Fruit fly (Drosophila melanogaster): ENCODE measurements around the gene veli.
A peak's percentile ranks its signal among the peaks of the same experiment; 100 is the strongest.

Gene veli

dm6 chr3R:25056488-25057157 lies 8.8 kb downstream of the veli start:
- TF ChIP-seq noc (tag; optimal IDR thresholded peaks at IDR 0.05) = no peak

- TF ChIP-seq noc (tag; optimal IDR thresholded peaks at IDR 0.05) = no peak
Observed at dm6 chr3R:25056016-25056415, 9.4 kb downstream of the veli start, which contains the start of the genes CG31111 and stac. CG31111 (minus strand) TSS chr3R:25056177. stac (plus strand) TSS chr3R:25056286.

DNA sequence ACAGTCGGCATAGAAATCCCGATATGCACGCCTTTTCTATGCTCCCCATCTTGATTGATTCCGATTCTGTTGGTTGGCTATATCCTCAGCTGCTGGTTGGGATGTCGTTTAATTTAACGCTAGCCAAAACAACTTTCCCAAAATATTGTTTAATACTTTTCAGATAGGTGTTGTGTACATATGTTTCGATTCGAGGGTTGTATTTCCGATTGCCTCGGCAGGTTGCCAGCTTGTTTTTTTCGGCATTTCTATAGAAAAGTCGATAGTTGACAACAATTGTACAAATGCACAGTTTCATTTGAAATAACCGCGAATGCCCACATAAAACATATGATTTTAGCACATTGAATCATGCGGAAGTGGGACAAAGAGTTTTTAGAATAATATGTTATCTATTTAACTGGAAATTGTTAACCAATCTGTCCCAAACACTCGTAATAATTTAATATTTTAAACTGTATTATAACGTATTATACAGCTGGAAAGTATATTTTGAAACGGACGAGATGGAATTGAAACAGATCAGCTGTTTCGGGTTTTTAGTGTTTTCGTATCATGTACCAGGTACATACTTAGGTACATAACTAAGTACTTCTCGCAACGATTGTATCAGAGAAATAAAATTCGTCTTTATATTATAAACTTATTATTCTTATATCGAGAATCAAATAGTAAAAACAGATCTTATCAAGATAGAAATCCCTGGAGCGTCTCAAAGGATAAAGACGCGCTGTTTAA lies 10.8 kb downstream of the veli start, which contains the start of gene CG31109:
TSS of gene CG31109 (minus strand) at position 203 of the 738 bp plus-strand sequence.
- peak; percentile 20 for TF ChIP-seq noc (tag; optimal IDR thresholded peaks at IDR 0.05)

DNA sequence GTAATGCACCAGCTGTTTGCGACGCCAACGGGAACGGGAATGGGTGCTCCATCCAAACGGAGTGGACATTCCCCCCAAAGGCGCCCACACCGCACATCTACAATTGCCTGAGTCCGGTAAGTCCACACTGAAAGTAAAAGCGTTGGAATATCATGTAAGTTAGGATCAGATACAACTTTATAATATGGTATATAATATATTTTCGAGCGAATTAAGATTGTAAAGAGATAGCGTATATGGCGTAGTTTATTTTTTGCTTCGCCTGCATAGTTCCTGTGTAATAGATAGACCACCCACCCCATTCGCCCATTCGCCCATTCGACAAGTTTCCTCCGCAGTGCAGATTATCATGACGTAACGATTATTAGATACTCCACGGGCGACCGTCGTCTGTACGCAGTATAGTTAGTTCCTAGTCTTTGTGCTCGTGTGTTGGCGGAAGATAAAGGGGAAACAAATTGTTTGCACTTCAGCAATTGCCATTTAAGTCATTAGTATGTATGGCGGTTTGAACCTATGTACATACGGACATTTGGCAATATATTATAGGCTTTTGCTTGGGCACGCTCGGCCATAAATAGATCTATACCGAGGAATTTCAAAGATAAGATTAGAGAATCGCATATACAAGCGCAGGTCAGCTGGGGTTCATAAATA lies 13.8 kb downstream of the veli start:
- TF ChIP-seq noc (tag; optimal IDR thresholded peaks at IDR 0.05) = peak; percentile 46

dm6 chr3R:25050649-25051048 lies 14.7 kb downstream of the veli start:
- no peak for TF ChIP-seq noc (tag; optimal IDR thresholded peaks at IDR 0.05)

dm6 chr3R:25049742-25050517 lies 15.5 kb downstream of the veli start:
- TF ChIP-seq noc (tag; optimal IDR thresholded peaks at IDR 0.05) = peak; percentile 58

DNA sequence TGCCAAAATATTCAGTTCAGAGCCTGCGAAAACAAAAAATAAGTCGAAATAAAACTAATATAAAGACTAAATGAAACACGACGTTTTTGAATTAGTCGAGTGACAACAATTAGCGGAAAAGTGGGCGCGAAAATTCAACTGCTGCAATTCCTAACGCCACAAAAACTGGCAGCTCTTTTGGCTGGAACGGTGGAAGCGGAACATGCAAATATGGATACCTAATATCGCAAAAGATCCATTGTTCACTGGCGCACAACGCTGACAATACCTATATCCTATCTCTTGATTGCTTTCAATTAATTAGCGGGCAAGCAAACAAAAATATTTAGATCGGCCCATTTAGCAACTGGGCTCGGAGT lies 16.0 kb downstream of the veli start, which contains the start of gene CG11791:
TSS of gene CG11791 (plus strand) at position 234 of the 359 bp plus-strand sequence.
- no peak for TF ChIP-seq noc (tag; optimal IDR thresholded peaks at IDR 0.05)

- TF ChIP-seq noc (tag; optimal IDR thresholded peaks at IDR 0.05) = no peak
Observed at dm6 chr3R:25047504-25047903, 17.9 kb downstream of the veli start, which contains the start of gene CG11790. CG11790 (plus strand) TSS chr3R:25047706.

DNA sequence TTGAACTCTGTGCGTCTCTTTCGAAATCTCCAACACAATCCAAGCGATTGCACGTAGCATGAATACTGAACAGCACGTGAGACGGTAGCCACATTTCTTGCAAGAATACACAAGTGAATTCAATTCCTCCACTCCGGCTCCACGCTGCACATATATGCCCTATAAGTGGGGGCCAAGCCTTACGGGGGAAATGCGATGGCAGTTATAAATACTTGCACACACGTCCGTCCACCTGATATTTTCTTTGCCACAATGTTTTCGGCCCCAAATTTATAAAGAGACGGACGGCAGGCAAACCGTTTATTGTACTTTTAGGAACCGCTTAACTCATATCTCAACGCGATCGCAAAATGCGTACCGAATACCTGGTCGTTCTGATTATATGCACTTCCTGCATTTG lies 19.4 kb downstream of the veli start, which contains the start of gene CG11786:
TSS of gene CG11786 (plus strand) at position 301 of the 400 bp plus-strand sequence.
- TF ChIP-seq noc (tag; optimal IDR thresholded peaks at IDR 0.05) = no peak

DNA sequence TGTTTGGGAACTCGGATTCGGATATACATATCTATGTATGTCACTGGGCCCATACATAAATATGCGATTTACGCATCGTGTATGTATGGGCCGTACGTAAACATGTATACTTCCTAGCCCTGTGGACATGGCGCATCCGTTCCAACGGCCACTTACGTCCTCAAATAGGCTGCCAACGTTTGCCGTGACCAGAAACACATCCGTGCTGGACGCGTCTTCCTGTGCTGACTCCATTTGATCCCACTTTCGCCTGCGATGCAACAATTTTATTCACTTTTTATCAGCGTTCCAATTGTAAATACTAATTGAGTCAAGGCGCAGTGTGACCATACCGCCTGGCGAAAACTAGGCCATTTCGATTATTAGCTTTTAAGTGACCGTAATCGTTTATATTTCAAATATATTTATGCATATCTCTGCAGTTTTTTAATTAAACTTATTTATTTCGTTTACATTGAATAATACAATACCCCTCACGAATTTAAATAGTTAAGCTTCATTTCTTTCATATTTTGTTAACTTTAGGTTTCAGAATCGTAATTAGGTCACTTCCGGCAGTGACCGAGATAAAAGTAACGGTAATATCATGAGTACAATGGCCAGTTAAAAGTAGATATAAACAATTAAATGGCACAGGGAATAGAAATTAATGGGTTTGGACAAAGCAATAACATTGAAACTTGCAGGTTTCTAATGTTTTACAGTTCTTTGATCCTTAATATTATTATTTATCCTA lies 20.4 kb downstream of the veli start, which contains the start of gene 5PtaseI:
TSS of gene 5PtaseI (minus strand) at position 336 of the 736 bp plus-strand sequence.
- no peak for TF ChIP-seq noc (tag; optimal IDR thresholded peaks at IDR 0.05)

DNA sequence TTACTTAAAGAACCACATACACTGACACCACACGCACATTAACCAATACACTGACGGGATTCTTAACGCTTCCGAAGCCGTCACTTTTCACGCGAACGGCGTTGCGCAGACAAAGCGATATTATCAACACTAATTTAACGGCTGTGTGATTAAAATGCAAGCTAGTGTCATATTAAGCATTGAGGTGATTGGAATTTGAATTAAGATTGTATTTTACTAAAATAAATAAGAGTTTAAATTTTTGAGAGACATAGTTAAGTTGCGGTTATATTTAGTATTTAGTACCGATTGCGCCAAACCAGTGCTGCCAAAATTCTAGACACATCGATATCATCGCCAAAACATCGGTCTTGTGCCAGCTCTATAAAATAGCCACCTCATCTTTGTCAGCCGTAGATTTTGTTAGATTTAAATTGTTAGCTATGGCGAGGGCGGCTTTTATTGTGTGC lies 26.3 kb downstream of the veli start, which contains the start of the genes Ythdf and bai:
TSS of gene Ythdf (minus strand) at position 222 of the 449 bp plus-strand sequence.
TSS of gene bai (plus strand) at position 347 of the 449 bp plus-strand sequence.
- TF ChIP-seq noc (tag; optimal IDR thresholded peaks at IDR 0.05) = no peak

DNA sequence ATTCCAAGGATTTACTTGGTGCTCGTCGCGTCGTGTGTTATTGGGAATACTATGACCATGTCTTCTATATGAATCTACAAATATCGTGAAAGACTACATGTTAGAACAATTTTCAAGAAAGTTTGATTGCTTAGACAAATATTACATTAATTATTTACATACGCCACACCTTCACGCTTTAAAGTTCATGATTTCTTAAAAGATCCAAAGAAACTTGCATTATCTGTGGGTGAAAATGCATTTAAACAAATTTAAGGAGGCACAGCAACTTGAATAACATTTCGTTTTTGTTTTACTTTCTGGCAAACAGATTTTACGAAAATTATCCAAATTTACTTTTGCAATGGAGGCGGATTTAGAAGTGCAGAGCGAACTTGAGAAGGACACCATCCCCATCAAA lies 28.7 kb downstream of the veli start, which contains the start of gene CG31115:
TSS of gene CG31115 (plus strand) at position 301 of the 400 bp plus-strand sequence.
- TF ChIP-seq noc (tag; optimal IDR thresholded peaks at IDR 0.05) = no peak

dm6 chr3R:25033142-25033586 lies 32.2 kb downstream of the veli start, which contains the start of gene Smg6:
Smg6 (minus strand) TSS chr3R:25033465.
- no peak for TF ChIP-seq noc (tag; optimal IDR thresholded peaks at IDR 0.05)

DNA sequence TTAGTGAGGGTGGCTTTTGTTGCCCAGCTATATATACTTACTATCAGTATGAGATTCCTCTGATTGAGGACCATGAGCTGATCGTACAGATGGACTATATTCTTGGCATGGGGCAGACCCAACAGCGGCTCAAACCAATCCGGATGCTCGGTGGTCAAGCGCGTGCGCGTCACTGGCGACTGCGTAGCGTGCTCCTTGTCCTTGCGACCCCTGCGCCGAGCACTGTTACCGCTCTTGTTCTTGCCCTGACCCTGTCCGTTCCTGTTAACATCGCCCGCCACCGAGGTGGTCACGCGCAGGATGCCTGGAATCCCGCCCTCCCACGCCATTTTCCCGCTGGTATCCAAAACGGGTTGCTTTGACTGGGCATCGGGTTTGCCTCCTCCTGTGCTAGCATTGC lies 32.7 kb downstream of the veli start:
- TF ChIP-seq noc (tag; optimal IDR thresholded peaks at IDR 0.05) = no peak

Data from whole organism, larva.